Worm (Caenorhabditis elegans): Measurements from ENCODE around the gene clec-125.

Gene clec-125

DNA sequence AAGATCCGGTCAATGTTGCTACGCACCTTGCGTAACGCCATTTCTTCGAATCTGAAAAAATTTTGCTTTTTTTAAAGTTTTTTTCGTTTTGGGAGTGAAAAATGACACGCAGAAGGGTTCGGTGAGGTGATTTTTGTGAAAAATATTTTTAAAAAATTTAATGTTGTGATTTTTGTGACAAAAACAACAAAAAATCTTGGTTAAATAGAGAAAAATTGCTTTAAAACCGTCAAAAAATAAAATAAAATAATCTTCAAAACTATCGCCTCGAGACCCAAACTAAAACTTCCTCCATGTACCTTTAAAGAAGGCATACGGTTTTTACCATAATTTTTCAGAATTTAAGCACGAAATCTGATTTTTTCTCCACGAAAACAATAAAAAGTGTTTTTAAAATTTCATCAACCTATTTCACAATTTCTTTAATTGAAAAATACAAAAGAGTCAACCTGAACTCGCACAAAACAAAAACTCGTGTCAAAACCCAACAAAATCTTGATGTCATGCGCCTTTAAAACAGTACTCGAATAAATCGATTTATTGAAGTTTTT, 30.7 kb downstream of the clec-125 start, which contains the start of gene apd-3:
TSS of gene apd-3 (minus strand) at position 51 of the 551 bp plus-strand sequence.
- no peak for TF ChIP-seq ama-1 (optimal IDR thresholded peaks at IDR 0.05)
- no peak for TF ChIP-seq fkh-2 (tag; optimal IDR thresholded peaks at IDR 0.05)
- no peak for TF ChIP-seq aly-2 (tag; optimal IDR thresholded peaks at IDR 0.05)
- TF ChIP-seq nhr-237 (tag; optimal IDR thresholded peaks at IDR 0.05): no peak
- TF ChIP-seq nhr-25 (tag; optimal IDR thresholded peaks at IDR 0.05): no peak
- no peak for TF ChIP-seq lin-39 (tag; optimal IDR thresholded peaks at IDR 0.05)
- TF ChIP-seq ZK546.5 (tag; optimal IDR thresholded peaks at IDR 0.05): no peak
- no peak for TF ChIP-seq nhr-23 (tag; optimal IDR thresholded peaks at IDR 0.05)
- TF ChIP-seq nhr-77 (tag; optimal IDR thresholded peaks at IDR 0.05): no peak
- no peak for TF ChIP-seq egl-5 (tag; optimal IDR thresholded peaks at IDR 0.05)
- no peak for TF ChIP-seq nhr-43 (tag; optimal IDR thresholded peaks at IDR 0.05; ENCODE audit: poor library complexity, severe bottlenecking)
- no peak for TF ChIP-seq nhr-67 (tag; optimal IDR thresholded peaks at IDR 0.05)
- no peak for TF ChIP-seq unc-39 (tag; optimal IDR thresholded peaks at IDR 0.05)
- no peak for TF ChIP-seq zag-1 (tag; optimal IDR thresholded peaks at IDR 0.05)
- no peak for TF ChIP-seq ceh-82 (tag; optimal IDR thresholded peaks at IDR 0.05)
- no peak for TF ChIP-seq elt-1 (tag; optimal IDR thresholded peaks at IDR 0.05)
- no peak for TF ChIP-seq hmg-11 (tag; optimal IDR thresholded peaks at IDR 0.05)

DNA sequence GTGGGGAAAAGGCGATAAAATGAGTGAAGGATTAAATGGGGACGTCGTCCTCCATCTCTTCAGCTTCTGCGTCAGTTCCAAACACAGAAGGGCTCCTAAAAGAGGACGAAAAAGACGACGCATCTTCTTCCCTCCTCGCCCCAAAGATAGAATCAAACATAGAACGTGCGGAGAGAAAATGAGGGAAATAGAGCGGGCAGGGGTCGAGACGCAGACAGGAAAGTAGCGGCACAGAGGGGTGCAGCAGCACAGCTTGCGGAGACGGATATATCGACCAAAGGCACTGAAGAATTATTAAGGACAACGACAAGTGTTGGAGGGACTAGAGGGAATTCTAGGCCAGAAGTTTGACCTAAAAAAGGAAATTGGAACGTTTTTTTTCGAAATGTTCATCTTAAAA, 31.5 kb downstream of the clec-125 start:
- peak; percentile 23 for TF ChIP-seq elt-1 (tag; optimal IDR thresholded peaks at IDR 0.05)
- no peak for TF ChIP-seq mdl-1 (tag; optimal IDR thresholded peaks at IDR 0.05)
- peak; percentile 81 for TF ChIP-seq hmg-11 (tag; optimal IDR thresholded peaks at IDR 0.05)
- no peak for TF ChIP-seq tbx-2 (tag; optimal IDR thresholded peaks at IDR 0.05)
- peak; percentile 81 for TF ChIP-seq lin-15B (tag; optimal IDR thresholded peaks at IDR 0.05)
- peak; percentile 70 for TF ChIP-seq nfya-1 (tag; optimal IDR thresholded peaks at IDR 0.05; ENCODE audit: insufficient read depth)
- peak; percentile 29 for TF ChIP-seq nhr-23 (tag; optimal IDR thresholded peaks at IDR 0.05)
- TF ChIP-seq skn-1 (tag; optimal IDR thresholded peaks at IDR 0.05): peak; percentile 6
- peak; percentile 71 for TF ChIP-seq lin-39 (tag; optimal IDR thresholded peaks at IDR 0.05)

DNA sequence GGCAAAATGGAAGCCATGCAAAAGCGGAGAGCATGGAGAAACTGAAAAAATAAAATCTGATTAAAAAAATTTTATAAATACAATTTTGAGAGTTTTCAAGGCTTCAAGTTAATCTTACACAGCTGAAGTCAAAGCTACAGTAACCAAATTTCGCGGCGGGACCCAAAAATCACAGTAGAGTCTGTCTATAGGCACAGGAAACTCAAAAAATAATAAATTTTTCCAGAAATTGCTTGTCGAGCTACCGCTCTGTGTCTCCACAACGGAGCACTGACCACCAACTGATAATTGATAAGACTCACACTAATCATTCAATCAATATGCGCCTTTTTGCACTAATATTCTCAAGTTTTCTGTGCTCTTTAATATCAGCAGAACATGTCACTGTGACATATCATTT, 34.5 kb downstream of the clec-125 start, which contains the start of gene W10G11.19:
TSS of gene W10G11.19 (plus strand) at position 301 of the 400 bp plus-strand sequence.
- TF ChIP-seq nhr-11 (tag; optimal IDR thresholded peaks at IDR 0.05): no peak
- TF ChIP-seq daf-12 (tag; optimal IDR thresholded peaks at IDR 0.05): no peak
- TF ChIP-seq elt-2 (tag; optimal IDR thresholded peaks at IDR 0.05): peak; percentile 35

DNA sequence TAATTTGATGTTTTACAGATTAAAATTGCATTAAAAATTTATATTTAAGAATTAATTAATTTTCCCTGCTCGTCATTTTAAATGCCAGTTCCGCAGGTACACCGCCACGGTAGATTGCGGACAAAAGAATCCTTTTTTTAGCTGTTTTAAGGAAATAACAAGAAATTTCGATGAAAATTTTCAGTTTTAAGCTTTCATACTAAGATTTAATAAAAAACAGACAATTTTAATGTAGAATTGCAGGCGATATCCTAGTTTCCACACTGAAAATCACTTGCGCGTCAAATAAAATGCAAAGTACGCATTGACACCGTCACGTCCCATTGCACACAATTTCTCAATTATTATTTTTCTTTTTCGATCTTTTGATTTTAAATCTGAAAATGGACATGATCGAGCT, 37.6 kb downstream of the clec-125 start, which contains the start of gene dnc-3:
TSS of gene dnc-3 (plus strand) at position 272 of the 400 bp plus-strand sequence.
- TF ChIP-seq fkh-10 (GFP tag; optimal IDR thresholded peaks at IDR 0.05): no peak
- TF ChIP-seq egl-27 (tag; optimal IDR thresholded peaks at IDR 0.05): no peak
- peak; percentile 28 for TF ChIP-seq elt-2 (tag; optimal IDR thresholded peaks at IDR 0.05)
- TF ChIP-seq lin-15B (tag; optimal IDR thresholded peaks at IDR 0.05): peak; percentile 59
- no peak for TF ChIP-seq elt-3 (tag; optimal IDR thresholded peaks at IDR 0.05)
- TF ChIP-seq ceh-28 (tag; optimal IDR thresholded peaks at IDR 0.05): peak; percentile 29
- peak; percentile 5 for TF ChIP-seq snpc-4 (tag; optimal IDR thresholded peaks at IDR 0.05)
- peak; percentile 53 for TF ChIP-seq tbx-2 (tag; optimal IDR thresholded peaks at IDR 0.05)
- no peak for TF ChIP-seq fos-1 (tag; optimal IDR thresholded peaks at IDR 0.05)
- TF ChIP-seq nhr-23 (tag; optimal IDR thresholded peaks at IDR 0.05): peak; percentile 21
- peak; percentile 51 for TF ChIP-seq nfya-1 (tag; optimal IDR thresholded peaks at IDR 0.05; ENCODE audit: insufficient read depth)

DNA sequence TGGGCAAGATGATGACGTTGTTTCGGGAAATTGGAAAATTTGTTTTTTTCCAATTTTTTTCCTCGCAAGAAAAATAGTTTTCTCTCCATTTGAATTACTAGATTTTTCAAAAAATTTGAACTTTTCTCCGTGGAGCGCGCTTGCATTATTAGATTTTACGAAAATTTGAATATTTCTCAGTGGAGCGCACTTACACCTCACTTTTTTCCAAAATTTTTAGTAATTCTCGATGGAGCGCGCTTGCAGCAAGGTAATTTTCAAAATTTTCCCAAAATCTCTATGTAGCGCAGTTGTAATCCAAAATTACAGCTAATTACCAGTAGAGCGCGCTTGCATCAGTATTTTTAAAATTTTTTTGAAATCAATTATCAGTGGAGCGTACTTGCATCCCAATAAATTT, 38.9 kb downstream of the clec-125 start:
- TF ChIP-seq nhr-76 (tag; optimal IDR thresholded peaks at IDR 0.05): no peak
- no peak for TF ChIP-seq pha-4 (tag; optimal IDR thresholded peaks at IDR 0.05)
- no peak for TF ChIP-seq nhr-11 (tag; optimal IDR thresholded peaks at IDR 0.05)
- TF ChIP-seq egl-27 (tag; optimal IDR thresholded peaks at IDR 0.05): no peak
- TF ChIP-seq ama-1 (optimal IDR thresholded peaks at IDR 0.05): no peak
- TF ChIP-seq ceh-82 (tag; optimal IDR thresholded peaks at IDR 0.05): no peak
- TF ChIP-seq snpc-4 (tag; optimal IDR thresholded peaks at IDR 0.05): no peak
- no peak for TF ChIP-seq nhr-67 (tag; optimal IDR thresholded peaks at IDR 0.05)
- no peak for TF ChIP-seq elt-1 (tag; optimal IDR thresholded peaks at IDR 0.05)
